Worm (Caenorhabditis elegans): Measurements from ENCODE around the gene cyp-33C12.
A peak's percentile ranks its signal among the peaks of the same experiment; 100 is the strongest.

cyp-33C12 gene

ce11 chrV:2206181-2206580 lies 2.0 kb upstream of the cyp-33C12 start, which contains the start of gene srt-40:
TSS of gene srt-40 (minus strand) at chrV:2206281.
- TF ChIP-seq fos-1 (tag; optimal IDR thresholded peaks at IDR 0.05) (no peak), daf-12 (tag; optimal IDR thresholded peaks at IDR 0.05) (no peak), fkh-10 (GFP tag; optimal IDR thresholded peaks at IDR 0.05) (no peak), ztf-4 (tag; optimal IDR thresholded peaks at IDR 0.05) (no peak), unc-39 (tag; optimal IDR thresholded peaks at IDR 0.05) (no peak), pha-4 (tag; optimal IDR thresholded peaks at IDR 0.05) (no peak), nhr-11 (tag; optimal IDR thresholded peaks at IDR 0.05) (no peak), nhr-76 (tag; optimal IDR thresholded peaks at IDR 0.05) (no peak), nhr-237 (tag; optimal IDR thresholded peaks at IDR 0.05) (no peak), nhr-77 (tag; optimal IDR thresholded peaks at IDR 0.05) (no peak)

DNA sequence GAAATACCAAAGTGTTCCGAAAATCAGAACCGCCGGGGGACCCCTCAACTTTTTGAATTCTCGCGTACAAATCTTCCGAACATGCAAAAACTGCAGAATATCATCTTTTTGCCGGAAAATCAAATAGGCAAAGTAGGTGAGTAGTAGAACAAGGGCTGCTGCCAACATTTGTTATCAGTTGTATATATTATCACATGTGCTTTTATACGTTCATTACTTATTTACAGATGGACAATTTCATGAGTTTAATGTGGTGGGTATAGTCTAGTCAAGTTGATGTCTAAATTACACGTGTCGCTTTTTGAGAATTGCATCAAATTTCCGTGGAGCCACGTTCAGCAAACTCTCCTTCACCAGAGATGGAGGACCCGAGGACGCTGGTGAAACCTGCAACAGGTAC lies 3.0 kb downstream of the cyp-33C12 start, which contains the start of gene cyp-32B1:
cyp-32B1 (minus strand) TSS at position 176 of the 400 bp plus-strand sequence.
- TF ChIP-seq nhr-67 (tag; optimal IDR thresholded peaks at IDR 0.05) (no peak), pha-4 (tag; optimal IDR thresholded peaks at IDR 0.05) (peak; percentile 61), egl-5 (tag; optimal IDR thresholded peaks at IDR 0.05) (no peak), pqm-1 (tag; optimal IDR thresholded peaks at IDR 0.05) (peak; percentile 70), unc-62 (GFP tag; optimal IDR thresholded peaks at IDR 0.05) (no peak), nfya-1 (tag; optimal IDR thresholded peaks at IDR 0.05; ENCODE audit: insufficient read depth) (no peak), zag-1 (tag; optimal IDR thresholded peaks at IDR 0.05) (no peak), ama-1 (optimal IDR thresholded peaks at IDR 0.05) (no peak), mdl-1 (tag; optimal IDR thresholded peaks at IDR 0.05) (no peak), nhr-23 (tag; optimal IDR thresholded peaks at IDR 0.05) (no peak), nhr-77 (tag; optimal IDR thresholded peaks at IDR 0.05) (no peak), elt-2 (tag; optimal IDR thresholded peaks at IDR 0.05) (peak; percentile 65), nhr-43 (tag; optimal IDR thresholded peaks at IDR 0.05; ENCODE audit: poor library complexity, severe bottlenecking) (no peak), daf-12 (tag; optimal IDR thresholded peaks at IDR 0.05) (no peak)

DNA sequence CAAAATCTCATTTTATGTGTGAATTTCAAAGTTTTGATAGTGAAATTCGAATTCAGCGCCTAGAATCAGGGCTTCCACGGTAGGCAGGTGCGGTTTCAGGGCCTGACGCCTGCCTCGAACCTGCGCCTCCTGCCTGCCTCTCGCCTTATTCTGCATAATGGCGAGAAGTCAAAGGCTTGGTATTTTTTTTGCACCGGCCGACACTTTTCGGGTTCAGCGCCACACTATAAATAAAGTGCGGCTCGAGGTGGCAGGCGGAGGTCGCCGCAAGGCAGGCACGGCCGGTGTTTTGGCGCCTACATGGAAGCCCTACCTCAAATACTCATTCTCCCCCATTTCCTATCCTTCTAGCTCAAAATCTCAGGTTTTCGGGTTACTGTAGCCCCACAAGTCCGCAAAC lies 3.8 kb downstream of the cyp-33C12 start:
- TF ChIP-seq nhr-237 (tag; optimal IDR thresholded peaks at IDR 0.05) (no peak), ZK546.5 (tag; optimal IDR thresholded peaks at IDR 0.05) (no peak), snpc-4 (tag; optimal IDR thresholded peaks at IDR 0.05) (no peak)

ce11 chrV:2199594-2199993 lies 4.6 kb downstream of the cyp-33C12 start:
- TF ChIP-seq ceh-28 (tag; optimal IDR thresholded peaks at IDR 0.05) (no peak), nfya-1 (tag; optimal IDR thresholded peaks at IDR 0.05; ENCODE audit: insufficient read depth) (no peak), tbx-2 (tag; optimal IDR thresholded peaks at IDR 0.05) (no peak), ceh-9 (tag; optimal IDR thresholded peaks at IDR 0.05) (no peak), egl-5 (tag; optimal IDR thresholded peaks at IDR 0.05) (no peak), nhr-77 (tag; optimal IDR thresholded peaks at IDR 0.05) (no peak), nhr-237 (tag; optimal IDR thresholded peaks at IDR 0.05) (no peak), aly-2 (tag; optimal IDR thresholded peaks at IDR 0.05) (no peak), mml-1 (tag; optimal IDR thresholded peaks at IDR 0.05) (no peak), ama-1 (optimal IDR thresholded peaks at IDR 0.05) (no peak), zag-1 (tag; optimal IDR thresholded peaks at IDR 0.05) (no peak), R02D3.7 (tag; optimal IDR thresholded peaks at IDR 0.05) (no peak), nhr-11 (tag; optimal IDR thresholded peaks at IDR 0.05) (no peak), ztf-4 (tag; optimal IDR thresholded peaks at IDR 0.05) (no peak), skn-1 (tag; optimal IDR thresholded peaks at IDR 0.05) (no peak), fos-1 (tag; optimal IDR thresholded peaks at IDR 0.05) (no peak), nhr-12 (tag; optimal IDR thresholded peaks at IDR 0.05) (no peak)

ce11 chrV:2192117-2192516 lies 12.1 kb downstream of the cyp-33C12 start, which contains the start of gene nhr-13:
TSS of gene nhr-13 (plus strand) at chrV:2192485.
- peak; percentile 4 for TF ChIP-seq nfya-1 (tag; optimal IDR thresholded peaks at IDR 0.05; ENCODE audit: insufficient read depth)
- TF ChIP-seq zag-1 (tag; optimal IDR thresholded peaks at IDR 0.05) = no peak
- no peak for TF ChIP-seq nhr-67 (tag; optimal IDR thresholded peaks at IDR 0.05)
- no peak for TF ChIP-seq pqm-1 (tag; optimal IDR thresholded peaks at IDR 0.05)
- peak; percentile 9 for TF ChIP-seq pha-4 (tag; optimal IDR thresholded peaks at IDR 0.05)
- TF ChIP-seq nhr-28 (tag; optimal IDR thresholded peaks at IDR 0.05) = no peak
- TF ChIP-seq elt-2 (tag; optimal IDR thresholded peaks at IDR 0.05) = peak; percentile 42
- no peak for TF ChIP-seq egl-27 (tag; optimal IDR thresholded peaks at IDR 0.05)
- no peak for TF ChIP-seq ama-1 (optimal IDR thresholded peaks at IDR 0.05)
- TF ChIP-seq ztf-11 (tag; optimal IDR thresholded peaks at IDR 0.05) = no peak
- TF ChIP-seq nhr-25 (tag; optimal IDR thresholded peaks at IDR 0.05) = no peak
- no peak for TF ChIP-seq fkh-2 (tag; optimal IDR thresholded peaks at IDR 0.05)
- TF ChIP-seq unc-39 (tag; optimal IDR thresholded peaks at IDR 0.05) = no peak
- TF ChIP-seq nhr-77 (tag; optimal IDR thresholded peaks at IDR 0.05) = no peak
- TF ChIP-seq skn-1 (tag; optimal IDR thresholded peaks at IDR 0.05) = peak; percentile 14
- peak; percentile 30 for TF ChIP-seq hmg-11 (tag; optimal IDR thresholded peaks at IDR 0.05)
- TF ChIP-seq jun-1 (tag; optimal IDR thresholded peaks at IDR 0.05) = no peak
- TF ChIP-seq mml-1 (tag; optimal IDR thresholded peaks at IDR 0.05) = no peak
- TF ChIP-seq daf-12 (tag; optimal IDR thresholded peaks at IDR 0.05) = no peak
